Worm (Caenorhabditis elegans) whole organism, L3 larva: ENCODE measurements around the gene col-158.

Experiments
- aly-2 ChIP-seq: fragments of 150-350 bp; optimal IDR thresholded peaks from 2 replicates; lab custom pipeline; 2014; ENCODE audit warnings: missing biosample characterization, missing genetic modification characterization
- ceh-16 ChIP-seq: sonication (generic microtip); optimal IDR thresholded peaks from 2 replicates; lab custom pipeline; 2017; ENCODE audit warnings: missing biosample characterization, missing genetic modification characterization
- ceh-82 ChIP-seq: fragments of 150-350 bp; optimal IDR thresholded peaks from 2 replicates; lab custom pipeline; 2014; ENCODE audit warnings: missing biosample characterization, missing genetic modification characterization
- ceh-9 ChIP-seq: sonication (generic microtip); optimal IDR thresholded peaks from 2 replicates; lab custom pipeline; 2018; ENCODE audit warnings: missing biosample characterization, missing genetic modification characterization
- daf-12 ChIP-seq: fragments of 150-350 bp; optimal IDR thresholded peaks from 2 replicates; lab custom pipeline; 2014; ENCODE audit warnings: missing biosample characterization, missing genetic modification reagents, missing genetic modification characterization
- egl-27 ChIP-seq: sonication (generic microtip); optimal IDR thresholded peaks from 4 replicates; lab custom pipeline; 2017; ENCODE audit warnings: missing biosample characterization, missing genetic modification reagents, missing genetic modification characterization
- egl-5 ChIP-seq: fragments of 150-350 bp; optimal IDR thresholded peaks from 2 replicates; lab custom pipeline; 2017; ENCODE audit warnings: missing biosample characterization, missing genetic modification reagents, missing genetic modification characterization, inconsistent platforms
- elt-1 ChIP-seq: fragments of 150-350 bp; optimal IDR thresholded peaks from 2 replicates; lab custom pipeline; 2014; ENCODE audit warnings: missing biosample characterization, missing genetic modification characterization
- elt-2 ChIP-seq: sonication (generic microtip); optimal IDR thresholded peaks from 2 replicates; lab custom pipeline; 2016; ENCODE audit warnings: missing genetic modification reagents, mild to moderate bottlenecking, missing genetic modification characterization, missing compliant biosample characterization
- eor-1 ChIP-seq, 2 experiments: fragments of 150-350 bp; optimal IDR thresholded peaks; 2 replicates each; lab custom pipeline; 2014 to 2018; ENCODE audit warnings: missing biosample characterization in 2 of 2, missing genetic modification characterization in 2 of 2
- fkh-10 ChIP-seq: sonication (generic microtip); optimal IDR thresholded peaks from 2 replicates; lab custom pipeline; 2017; ENCODE audit warnings: missing biosample characterization, missing genetic modification reagents, missing genetic modification characterization
- fos-1 ChIP-seq: fragments of 150-350 bp; optimal IDR thresholded peaks from 2 replicates; lab custom pipeline; 2014; ENCODE audit warnings: missing biosample characterization, missing genetic modification characterization
- hmg-11 ChIP-seq: sonication (generic microtip); optimal IDR thresholded peaks from 2 replicates; lab custom pipeline; 2016; ENCODE audit warnings: missing genetic modification characterization, missing compliant biosample characterization
- jun-1 ChIP-seq: fragments of 150-350 bp; optimal IDR thresholded peaks from 2 replicates; lab custom pipeline; 2014; ENCODE audit warnings: missing biosample characterization, missing genetic modification reagents, missing genetic modification characterization
- lin-15B ChIP-seq: fragments of 150-350 bp; optimal IDR thresholded peaks from 2 replicates; lab custom pipeline; 2014; ENCODE audit warnings: missing biosample characterization, missing genetic modification characterization
- mdl-1 ChIP-seq: fragments of 150-350 bp; optimal IDR thresholded peaks from 2 replicates; lab custom pipeline; 2014; ENCODE audit warnings: missing biosample characterization, missing genetic modification characterization
- mml-1 ChIP-seq: fragments of 150-350 bp; sonication (generic microtip); optimal IDR thresholded peaks from 3 replicates; lab custom pipeline; 2014; ENCODE audit warnings: missing biosample characterization, missing genetic modification characterization
- nfya-1 ChIP-seq: sonication (generic microtip); optimal IDR thresholded peaks from 2 replicates; lab custom pipeline; 2017; ENCODE audit warnings: missing genetic modification characterization, mild to moderate bottlenecking, missing compliant biosample characterization, antibody characterized with exemption, moderate library complexity; ENCODE audit not compliant: insufficient read depth
- nhr-23 ChIP-seq: fragments of 150-350 bp; optimal IDR thresholded peaks from 2 replicates; lab custom pipeline; 2014; ENCODE audit warnings: missing biosample characterization, missing genetic modification reagents, missing genetic modification characterization
- nhr-237 ChIP-seq: fragments of 150-350 bp; optimal IDR thresholded peaks from 2 replicates; lab custom pipeline; 2014; ENCODE audit warnings: missing biosample characterization, missing genetic modification characterization
- nhr-28 ChIP-seq: fragments of 150-350 bp; optimal IDR thresholded peaks from 2 replicates; lab custom pipeline; 2014; ENCODE audit warnings: missing biosample characterization, missing genetic modification characterization
- nhr-67 ChIP-seq: fragments of 150-350 bp; optimal IDR thresholded peaks from 2 replicates; lab custom pipeline; 2014; ENCODE audit warnings: missing biosample characterization, missing genetic modification characterization
- pha-4 ChIP-seq: fragments of 150-350 bp; optimal IDR thresholded peaks from 2 replicates; lab custom pipeline; 2014; ENCODE audit warnings: missing biosample characterization, missing genetic modification reagents, missing genetic modification characterization
- sea-2 ChIP-seq: fragments of 150-350 bp; sonication (generic microtip); optimal IDR thresholded peaks from 4 replicates; lab custom pipeline; 2014; ENCODE audit warnings: missing biosample characterization, missing genetic modification reagents, missing genetic modification characterization
- skn-1 ChIP-seq: fragments of 150-350 bp; optimal IDR thresholded peaks from 2 replicates; lab custom pipeline; 2014; ENCODE audit warnings: missing biosample characterization, missing genetic modification characterization
- tbx-2 ChIP-seq: sonication (generic microtip); optimal IDR thresholded peaks from 2 replicates; lab custom pipeline; 2016; ENCODE audit warnings: mild to moderate bottlenecking, missing genetic modification characterization, missing compliant biosample characterization
- unc-39 ChIP-seq: sonication (generic microtip); optimal IDR thresholded peaks from 4 replicates; lab custom pipeline; 2017; ENCODE audit warnings: missing biosample characterization, missing genetic modification characterization
- unc-62 ChIP-seq: fragments of 150-350 bp; sonication (generic microtip); optimal IDR thresholded peaks from 4 replicates; lab custom pipeline; 2014; ENCODE audit warnings: missing biosample characterization, missing genetic modification reagents, missing genetic modification characterization
- zag-1 ChIP-seq: fragments of 150-350 bp; optimal IDR thresholded peaks from 2 replicates; lab custom pipeline; 2014; ENCODE audit warnings: missing biosample characterization, missing genetic modification characterization
- ztf-11 ChIP-seq: fragments of 150-350 bp; optimal IDR thresholded peaks from 2 replicates; lab custom pipeline; 2014; ENCODE audit warnings: missing biosample characterization, missing genetic modification characterization
- ztf-4 ChIP-seq: fragments of 150-350 bp; optimal IDR thresholded peaks from 2 replicates; lab custom pipeline; 2014; ENCODE audit warnings: missing biosample characterization, missing genetic modification characterization

The col-158 gene

ce11 chrV:11825662-11826061 is 3.7 kb upstream of the col-158 start, which contains the start of gene D2023.4:
D2023.4 (minus strand) TSS chrV:11825762.
- TF ChIP-seq elt-2 (tag; lab: Kevin White, UChicago) (peak; percentile 51), ceh-16 (tag; lab: Kevin White, UChicago) (no peak)

ce11 chrV:11826967-11827366 is 2.4 kb upstream of the col-158 start, which contains the start of the genes mpst-1 and D2023.6:
mpst-1 (minus strand) TSS chrV:11827067.
D2023.6 (plus strand) TSS chrV:11827354.
- TF ChIP-seq nfya-1 (tag; lab: Kevin White, UChicago) = peak; percentile 37
- no peak for TF ChIP-seq egl-5 (tag; lab: Kevin White, UChicago)
- peak; percentile 3 for TF ChIP-seq nhr-23 (tag; lab: Kevin White, UChicago)

ce11 chrV:11833319-11833718 is 3.9 kb downstream of the col-158 start, which contains the start of gene pho-8:
pho-8 (plus strand) TSS chrV:11833619.
- TF ChIP-seq hmg-11 = no peak
- no peak for TF ChIP-seq jun-1 (tag; lab: Kevin White, UChicago)
- TF ChIP-seq fkh-10 (GFP tag; lab: Kevin White, UChicago) = no peak
- TF ChIP-seq fos-1 (tag; lab: Kevin White, UChicago) = no peak
- TF ChIP-seq sea-2 = no peak
- no peak for TF ChIP-seq mdl-1 (tag; lab: Kevin White, UChicago)
- TF ChIP-seq skn-1 (tag; lab: Kevin White, UChicago) = no peak
- TF ChIP-seq zag-1 (tag; lab: Kevin White, UChicago) = no peak
- no peak for TF ChIP-seq elt-2 (tag; lab: Kevin White, UChicago)
- no peak for TF ChIP-seq nhr-28 (tag; lab: Kevin White, UChicago)

- no peak for TF ChIP-seq aly-2 (tag; lab: Kevin White, UChicago)
- no peak for TF ChIP-seq lin-15B (tag; lab: Kevin White, UChicago)
- TF ChIP-seq tbx-2 (tag; lab: Kevin White, UChicago) = no peak
- no peak for TF ChIP-seq unc-62 (GFP tag; lab: Kevin White, UChicago)
- TF ChIP-seq nhr-237 (tag; lab: Kevin White, UChicago) = no peak
- TF ChIP-seq ceh-82 (tag; lab: Kevin White, UChicago) = no peak
- TF ChIP-seq jun-1 (tag; lab: Kevin White, UChicago) = no peak
- no peak for TF ChIP-seq elt-1 (tag; lab: Kevin White, UChicago)
- no peak for TF ChIP-seq pha-4 (tag; lab: Kevin White, UChicago)
- TF ChIP-seq eor-1 (tag; optimal IDR thresholded peaks at IDR 0.05; lab: Kevin White, UChicago) = no peak
- TF ChIP-seq ceh-9 (tag; lab: Kevin White, UChicago) = no peak
- TF ChIP-seq hmg-11 = no peak
- TF ChIP-seq unc-39 (tag; lab: Kevin White, UChicago) = no peak
- TF ChIP-seq egl-27 (tag; lab: Kevin White, UChicago) = no peak
- no peak for TF ChIP-seq mml-1 (tag; lab: Kevin White, UChicago)
- TF ChIP-seq daf-12 (tag; lab: Kevin White, UChicago) = no peak
These were observed 6.7 kb downstream of the col-158 start, which contains the start of gene R13H4.2 for ce11 chrV:11836073-11836472. R13H4.2 (plus strand) TSS chrV:11836391.

- TF ChIP-seq jun-1 (tag; lab: Kevin White, UChicago) (no peak), nhr-28 (tag; lab: Kevin White, UChicago) (no peak), eor-1 (tag; optimal IDR thresholded peaks at IDR 0.05; lab: Kevin White, UChicago) (no peak), ceh-9 (tag; lab: Kevin White, UChicago) (no peak), ceh-16 (tag; lab: Kevin White, UChicago) (no peak), hmg-11 (no peak), ztf-4 (tag; lab: Kevin White, UChicago) (no peak), mml-1 (tag; lab: Kevin White, UChicago) (no peak), egl-27 (tag; lab: Kevin White, UChicago) (no peak), ztf-11 (tag; lab: Kevin White, UChicago) (no peak), sea-2 (no peak), nhr-23 (tag; lab: Kevin White, UChicago) (no peak), nhr-67 (tag; lab: Kevin White, UChicago) (no peak)
These were observed 9.8 kb downstream of the col-158 start, which contains the start of gene idpb-5 for ce11 chrV:11839220-11839619. idpb-5 (plus strand) TSS chrV:11839520.
